Worm (Caenorhabditis elegans) whole organism, L4/young adult: Measurements from ENCODE around the gene affl-2.

Experiments
- W03F9.2 ChIP-seq: fragments of 150-350 bp; optimal IDR thresholded peaks from 2 replicates; lab custom pipeline; 2014; ENCODE audit warnings: missing biosample characterization, missing genetic modification characterization
- dao-5 ChIP-seq: sonication (generic microtip); optimal IDR thresholded peaks from 2 replicates; lab custom pipeline; 2016; ENCODE audit warnings: missing genotype, missing genetic modification characterization, moderate library complexity, missing compliant biosample characterization
- him-1 ChIP-seq: sonication (generic microtip); optimal IDR thresholded peaks from 2 replicates; lab custom pipeline; 2016; ENCODE audit warnings: missing genotype, missing genetic modification reagents, missing genetic modification characterization, missing compliant biosample characterization

affl-2 gene

DNA sequence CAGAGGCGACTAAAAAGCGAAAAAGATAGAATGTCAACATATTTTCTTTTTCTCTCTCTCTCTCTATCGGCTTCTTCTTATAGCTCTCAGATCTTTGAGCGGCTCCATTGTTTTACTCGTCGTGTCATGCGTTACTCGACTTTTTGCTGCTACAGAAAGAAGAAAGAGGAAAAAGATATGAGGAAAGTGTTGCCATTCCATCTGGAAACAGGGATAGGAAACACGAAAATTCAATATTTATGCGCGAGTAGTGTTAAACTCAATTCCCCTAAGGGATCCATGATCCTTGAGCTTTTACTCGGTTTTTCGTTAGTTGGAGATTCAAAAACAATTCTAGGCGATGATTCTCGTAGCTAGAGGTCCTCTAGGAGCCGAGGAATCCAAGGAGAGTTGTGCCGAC lies 21.1 kb downstream of the affl-2 start:
- TF ChIP-seq him-1 = no peak
- TF ChIP-seq dao-5 (tag; lab: Kevin White, UChicago) = no peak

DNA sequence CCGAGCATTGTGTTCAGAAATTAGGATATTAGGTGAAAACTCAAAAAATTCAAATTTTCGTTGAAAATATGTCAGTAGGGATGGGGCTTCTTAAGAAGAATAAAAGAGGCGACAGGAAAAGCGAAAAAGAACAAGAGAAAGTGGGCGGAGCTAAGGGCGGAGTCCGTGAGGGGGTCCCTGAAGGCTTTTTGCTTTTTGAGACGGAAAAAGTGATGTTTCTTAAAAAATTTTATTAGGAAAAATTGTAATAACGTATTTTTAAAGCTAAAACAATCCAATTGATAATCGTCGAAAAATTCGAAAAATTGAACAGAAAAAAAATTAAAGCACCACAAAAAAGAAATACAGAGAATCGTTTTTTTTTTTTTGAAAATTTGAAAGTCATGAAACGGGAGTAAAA lies 29.0 kb downstream of the affl-2 start, which contains the start of gene Y55B1BR.6:
TSS of gene Y55B1BR.6 (minus strand) at position 101 of the 400 bp plus-strand sequence.
- no peak for TF ChIP-seq W03F9.2

DNA sequence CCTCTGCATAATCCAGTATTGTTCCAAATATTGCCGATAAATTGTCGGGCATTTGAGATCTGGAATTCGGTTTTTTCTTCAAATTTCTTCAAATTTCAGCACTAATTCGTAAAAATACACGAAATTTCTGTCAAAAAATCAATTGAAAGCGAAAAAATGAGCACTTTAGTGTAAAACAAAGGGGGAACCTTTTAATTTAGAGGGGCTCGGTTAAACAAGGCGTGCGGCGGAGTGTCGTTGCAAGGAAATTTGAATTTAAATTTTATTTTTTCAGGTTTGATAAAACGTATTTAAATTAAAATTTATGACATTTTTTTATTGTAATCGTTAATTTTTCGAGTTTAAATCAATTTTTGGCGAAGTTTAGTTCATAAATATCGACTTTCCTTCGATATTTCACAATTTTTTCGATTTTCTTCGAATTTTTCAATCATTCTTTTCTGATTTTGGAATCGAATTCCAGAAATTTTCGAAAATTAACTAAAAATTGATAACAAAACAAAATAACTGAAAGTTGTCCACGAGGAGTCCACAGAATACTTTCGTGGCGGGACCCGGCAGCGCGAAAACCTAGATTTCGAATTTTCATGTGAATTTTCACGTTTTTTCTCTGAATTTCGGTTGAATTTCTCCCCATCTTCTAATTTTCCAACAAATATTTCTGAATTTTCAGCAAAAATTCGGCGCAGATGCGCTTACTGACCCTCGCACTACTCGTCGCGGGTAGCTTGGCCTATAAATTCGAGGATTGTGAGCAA lies 37.1 kb downstream of the affl-2 start, which contains the start of the genes magu-1 and nemp-1:
TSS of gene magu-1 (minus strand) at position 59 of the 758 bp plus-strand sequence.
TSS of gene nemp-1 (plus strand) at position 674 of the 758 bp plus-strand sequence.
- no peak for TF ChIP-seq dao-5 (tag; lab: Kevin White, UChicago)
- TF ChIP-seq him-1 = no peak
- peak; percentile 21 for TF ChIP-seq W03F9.2

DNA sequence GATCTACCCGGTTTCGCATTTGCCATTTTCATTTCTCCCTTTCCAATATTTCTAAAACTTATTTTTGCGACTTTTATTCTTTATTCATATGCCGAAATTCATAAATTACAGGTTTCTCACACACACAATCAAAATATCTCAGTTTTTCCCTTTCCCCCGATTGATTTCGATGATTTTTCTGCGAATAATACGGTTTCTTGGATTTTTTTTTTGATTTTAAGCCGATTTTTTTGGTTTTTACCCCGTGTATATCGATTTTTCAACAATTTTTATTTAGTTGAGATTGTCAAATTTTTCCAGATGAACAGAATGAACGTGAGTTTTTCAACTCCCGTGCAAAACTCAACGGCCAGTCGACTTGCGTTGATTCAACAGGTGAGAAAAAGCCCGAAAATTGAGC lies 40.5 kb downstream of the affl-2 start, which contains the start of gene mat-3:
TSS of gene mat-3 (plus strand) at position 301 of the 400 bp plus-strand sequence.
- no peak for TF ChIP-seq him-1
- no peak for TF ChIP-seq W03F9.2
- no peak for TF ChIP-seq dao-5 (tag; lab: Kevin White, UChicago)

DNA sequence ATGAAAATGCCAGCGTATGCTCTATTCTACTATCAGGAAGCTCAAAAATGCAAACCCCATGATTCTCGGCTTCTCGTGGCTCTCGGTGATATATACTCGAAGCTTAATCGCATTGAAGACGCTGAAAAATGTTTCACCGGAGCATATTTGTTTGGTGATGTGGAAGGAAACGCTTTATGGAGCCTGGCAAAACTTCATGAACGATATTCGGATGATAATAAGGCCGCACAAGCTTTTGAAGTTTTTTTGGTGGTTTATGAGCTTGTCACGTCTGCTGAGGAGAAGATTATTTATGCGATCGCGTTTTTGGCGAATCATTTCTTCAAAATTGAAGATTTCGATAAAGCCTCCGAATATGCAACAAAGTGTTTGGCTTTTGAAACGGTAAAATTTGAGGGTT lies 46.6 kb downstream of the affl-2 start:
- no peak for TF ChIP-seq dao-5 (tag; lab: Kevin White, UChicago)
- TF ChIP-seq him-1 = no peak
- no peak for TF ChIP-seq W03F9.2

DNA sequence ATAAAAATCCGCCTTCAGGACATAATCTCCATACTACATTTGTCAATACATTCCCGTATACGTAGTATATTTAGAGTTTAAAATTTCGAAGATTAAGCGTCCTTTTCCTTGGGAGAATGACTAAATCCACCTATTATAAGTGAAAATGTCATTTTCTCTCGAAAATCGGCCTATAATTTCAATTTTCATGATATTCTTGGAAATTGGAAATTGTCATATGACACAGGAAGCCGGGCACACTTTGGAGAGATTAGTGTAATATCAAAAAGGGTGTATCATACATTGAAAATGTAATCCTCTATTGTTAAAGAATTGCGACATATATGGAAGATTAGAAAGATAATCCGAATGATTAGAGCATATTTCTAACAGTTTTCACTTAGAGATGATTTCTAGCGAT lies 48.0 kb downstream of the affl-2 start:
- TF ChIP-seq dao-5 (tag; lab: Kevin White, UChicago) = no peak
- no peak for TF ChIP-seq W03F9.2
- TF ChIP-seq him-1 = no peak

DNA sequence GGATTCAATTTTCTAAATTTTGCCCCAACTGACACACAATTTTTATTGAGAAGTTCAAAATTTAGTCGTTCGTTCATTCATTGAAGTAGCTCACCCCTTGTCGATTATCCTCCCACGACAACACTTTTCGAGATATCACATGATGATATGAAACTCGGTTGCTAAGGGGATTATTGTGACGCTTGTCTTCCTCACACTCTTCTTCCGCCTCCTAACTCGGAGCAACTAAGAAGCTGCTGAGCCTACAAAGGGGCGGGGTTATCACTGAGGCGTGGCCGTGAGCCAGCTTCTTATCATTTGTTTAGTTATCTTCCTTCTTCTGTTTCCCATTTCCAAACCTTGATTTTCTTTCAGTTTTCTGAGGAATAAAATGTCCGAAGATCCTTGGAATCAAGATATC lies 48.9 kb downstream of the affl-2 start, which contains the start of gene F10C5.3:
TSS of gene F10C5.3 (plus strand) at position 313 of the 400 bp plus-strand sequence.
- TF ChIP-seq W03F9.2 (no peak), dao-5 (tag; lab: Kevin White, UChicago) (no peak), him-1 (no peak)

DNA sequence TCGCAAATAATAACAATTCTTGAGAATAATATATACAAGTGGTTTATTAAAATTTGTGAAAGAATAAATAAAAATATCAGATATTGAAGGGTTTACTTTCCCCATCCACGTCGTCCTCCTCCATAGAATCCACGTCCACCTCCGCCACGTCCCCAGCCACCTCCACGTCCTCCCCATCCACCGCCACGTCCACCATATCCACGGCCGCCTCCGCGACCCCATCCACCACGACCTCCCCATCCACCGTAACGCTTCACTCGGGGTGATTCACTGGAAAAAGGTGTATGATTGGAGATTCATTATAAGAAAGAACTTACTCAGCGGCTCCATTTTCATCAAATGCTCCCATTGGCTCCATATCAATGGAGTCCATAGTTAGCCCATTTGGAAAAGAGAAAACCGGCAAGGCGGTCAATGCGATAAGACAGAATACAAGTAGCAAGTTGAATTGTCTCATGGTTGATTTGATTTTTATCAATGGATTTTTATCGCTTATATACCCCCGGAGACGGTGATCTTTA lies 51.4 kb downstream of the affl-2 start, which contains the start of gene nlp-32:
TSS of gene nlp-32 (minus strand) at position 471 of the 521 bp plus-strand sequence.
- no peak for TF ChIP-seq W03F9.2
- no peak for TF ChIP-seq him-1
- TF ChIP-seq dao-5 (tag; lab: Kevin White, UChicago) = no peak

DNA sequence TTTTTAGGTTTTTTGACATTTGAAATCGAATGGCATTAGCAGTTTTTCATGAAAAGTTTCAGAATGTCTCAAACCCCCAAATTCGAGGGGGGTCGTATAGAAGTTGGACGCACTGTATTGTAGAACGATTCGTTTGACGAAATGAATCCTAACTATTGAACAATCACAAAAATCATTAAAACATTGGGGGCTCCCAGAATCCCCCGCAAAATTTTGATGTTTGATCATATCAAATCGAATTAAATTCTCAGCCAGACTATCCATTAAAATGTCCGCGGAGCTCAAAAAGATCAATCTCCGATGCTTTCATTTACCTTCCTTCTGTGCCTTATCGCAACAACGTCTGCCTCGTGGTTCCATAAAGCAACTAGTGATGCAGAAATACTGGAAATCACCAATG lies 53.8 kb downstream of the affl-2 start, which contains the start of gene F30H5.5:
TSS of gene F30H5.5 (plus strand) at position 301 of the 400 bp plus-strand sequence.
- TF ChIP-seq dao-5 (tag; lab: Kevin White, UChicago) (no peak), W03F9.2 (no peak), him-1 (no peak)
